Fruit fly (Drosophila melanogaster): ENCODE data around the gene otu.

Gene otu

DNA sequence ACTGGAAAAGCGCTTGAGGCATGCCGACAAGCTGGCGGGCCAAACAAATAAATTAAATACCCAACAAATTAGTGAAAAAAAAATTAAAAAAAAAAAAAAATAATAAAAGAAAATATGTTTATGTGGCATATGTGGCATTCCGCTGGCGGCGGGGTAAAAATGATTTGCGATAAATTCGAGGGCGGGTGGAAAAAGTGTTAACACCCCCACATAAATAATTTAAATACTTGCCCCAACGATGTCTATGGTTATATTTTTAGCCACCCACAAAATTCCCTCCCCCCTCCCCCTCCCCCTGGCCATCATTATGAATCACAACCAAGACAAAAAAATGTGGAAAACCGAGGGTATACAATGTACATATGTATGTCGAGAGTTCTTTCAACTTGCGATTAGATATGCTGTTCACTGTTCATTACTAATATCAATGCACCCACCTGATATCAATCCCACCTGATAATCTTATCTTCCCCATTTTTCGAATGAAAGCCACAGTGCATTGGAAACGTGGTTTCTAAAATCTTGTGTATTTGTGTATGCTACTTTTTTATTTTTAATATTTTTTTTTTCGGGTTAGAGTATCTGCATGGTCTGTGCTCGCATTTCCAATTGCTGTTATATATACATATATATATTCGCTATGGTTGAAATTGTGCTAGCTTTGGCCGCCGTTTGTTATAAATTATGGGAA is 39.0 kb downstream of the otu start:
- peak; percentile 30 for TF ChIP-seq noc (tag; optimal IDR thresholded peaks at IDR 0.05)

DNA sequence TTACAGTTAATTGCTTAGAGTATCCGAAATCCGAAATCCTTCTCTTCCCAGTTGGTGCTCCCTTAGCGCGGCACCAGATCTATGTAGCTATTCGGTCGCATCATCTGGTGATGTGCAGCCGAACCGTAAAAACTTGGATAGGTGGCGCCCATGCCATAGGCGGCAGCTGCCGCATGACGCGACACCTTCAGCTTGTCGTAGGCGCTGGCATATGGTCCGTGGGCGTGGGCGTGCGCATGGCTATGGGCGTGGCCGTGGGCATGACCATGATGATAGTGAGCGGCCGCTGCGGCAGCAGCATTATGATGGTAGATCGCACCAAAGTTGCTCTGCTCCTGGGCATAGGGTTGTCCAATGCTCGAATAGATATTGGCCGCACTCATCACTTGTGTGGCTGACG is 41.2 kb downstream of the otu start:
- no peak for TF ChIP-seq noc (tag; optimal IDR thresholded peaks at IDR 0.05)

DNA sequence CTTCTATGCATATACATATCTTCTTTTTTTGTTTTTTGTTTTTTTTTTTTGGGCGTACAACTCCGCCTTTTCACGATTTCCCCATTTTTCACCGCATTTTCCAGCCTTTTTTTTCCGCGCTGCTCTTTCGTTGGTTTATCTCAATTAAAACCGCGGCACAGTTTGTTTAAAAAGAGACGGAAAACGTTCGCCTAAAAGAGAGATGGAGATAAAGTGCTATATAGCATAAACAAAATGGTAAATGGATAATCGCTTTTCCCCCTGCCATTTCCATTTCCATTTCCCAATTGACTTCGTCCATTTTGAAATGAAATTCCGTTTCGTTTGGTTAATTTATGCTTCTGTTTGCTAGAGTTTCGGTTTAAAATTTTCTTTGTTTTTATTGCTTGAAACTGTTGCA is 42.2 kb downstream of the otu start:
- TF ChIP-seq noc (tag; optimal IDR thresholded peaks at IDR 0.05), result no peak

DNA sequence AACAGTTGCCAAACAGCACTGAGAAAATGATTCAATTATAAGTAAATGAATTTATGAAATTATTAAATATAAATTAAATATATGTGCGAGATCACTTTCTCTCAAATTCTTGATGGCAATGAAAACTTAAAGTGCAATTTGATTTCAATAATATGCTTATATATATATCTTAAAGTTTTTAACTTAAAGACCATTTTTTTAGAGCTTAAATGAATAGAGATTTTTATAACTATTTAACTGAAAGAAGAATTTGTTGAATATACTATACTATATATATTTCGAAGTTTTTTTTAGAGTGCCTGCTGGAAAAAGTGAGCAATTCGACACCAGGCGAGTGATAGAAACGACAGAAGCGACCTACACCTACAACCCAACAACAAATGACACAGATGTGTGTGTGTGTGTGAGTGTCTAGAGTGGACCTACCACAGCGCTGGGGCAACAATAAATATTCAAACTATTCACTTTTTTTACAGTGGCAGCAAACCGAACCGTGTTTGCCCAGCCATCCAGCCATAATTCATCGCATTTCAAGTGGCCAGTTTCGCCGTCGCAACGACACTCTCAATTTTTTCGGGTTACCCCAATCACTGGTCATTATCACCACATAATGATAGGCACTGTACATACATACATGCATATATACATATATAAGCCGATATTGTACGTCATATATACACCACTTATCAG is 44.3 kb downstream of the otu start:
- TF ChIP-seq noc (tag; optimal IDR thresholded peaks at IDR 0.05), result no peak

DNA sequence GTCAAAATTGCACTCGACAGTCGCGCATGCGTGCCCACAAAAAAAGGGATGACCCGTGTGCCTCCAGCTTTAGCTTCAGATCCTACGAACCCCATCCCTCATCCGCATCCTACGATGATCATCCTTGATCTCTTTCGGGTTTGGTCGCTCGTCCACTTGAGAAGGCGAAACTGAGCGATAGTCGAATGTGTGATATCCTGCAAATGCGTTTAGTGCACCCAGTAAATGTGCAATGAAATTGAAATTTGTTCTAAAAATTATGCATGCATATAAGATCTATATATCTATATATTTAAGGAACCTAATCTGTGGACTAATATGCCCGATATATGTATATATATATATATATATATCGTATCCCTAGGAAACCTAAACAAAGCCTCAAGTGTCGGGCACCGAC is 45.1 kb downstream of the otu start:
- no peak for TF ChIP-seq noc (tag; optimal IDR thresholded peaks at IDR 0.05)

DNA sequence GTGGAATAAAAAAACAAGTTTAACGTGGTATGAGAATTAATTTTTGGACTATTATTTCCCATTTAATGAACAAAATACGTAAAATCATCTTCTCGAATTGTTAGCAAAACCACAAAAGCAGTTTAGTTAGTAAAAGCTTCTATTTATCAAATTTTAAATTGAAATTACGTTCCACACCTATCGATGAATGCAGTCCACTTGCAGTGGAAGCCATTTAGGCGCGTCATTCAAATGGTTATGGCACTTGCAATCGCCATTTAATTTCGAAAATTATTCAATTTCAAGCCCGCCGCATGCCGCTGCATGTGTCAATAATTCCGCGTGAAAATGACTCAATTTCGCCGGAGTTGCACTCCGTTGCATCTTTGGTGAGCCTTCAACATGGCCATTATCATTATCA is 46.4 kb downstream of the otu start:
- TF ChIP-seq noc (tag; optimal IDR thresholded peaks at IDR 0.05), result no peak

DNA sequence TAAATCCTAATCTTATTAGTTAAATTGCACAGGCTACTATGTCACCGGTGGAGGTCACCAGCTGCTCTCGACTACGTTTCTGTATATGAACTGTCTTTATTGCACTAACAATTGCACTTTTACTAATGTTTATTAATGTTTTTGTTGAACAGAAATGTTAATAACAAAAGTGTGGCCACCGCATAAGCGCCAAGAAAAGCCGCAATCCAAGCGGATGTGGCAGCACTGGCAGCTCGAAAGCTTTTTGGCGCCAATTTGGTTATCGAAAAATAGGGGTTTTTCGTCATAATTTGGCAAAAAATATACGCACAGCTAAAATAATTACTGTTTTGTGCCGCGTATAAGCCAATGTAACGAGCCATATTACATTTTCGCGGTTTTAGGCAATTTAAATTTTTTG is 47.2 kb downstream of the otu start, which contains the start of gene CG12123:
TSS of gene CG12123 (minus strand) at position 188 of the 400 bp plus-strand sequence.
- no peak for TF ChIP-seq noc (tag; optimal IDR thresholded peaks at IDR 0.05)

DNA sequence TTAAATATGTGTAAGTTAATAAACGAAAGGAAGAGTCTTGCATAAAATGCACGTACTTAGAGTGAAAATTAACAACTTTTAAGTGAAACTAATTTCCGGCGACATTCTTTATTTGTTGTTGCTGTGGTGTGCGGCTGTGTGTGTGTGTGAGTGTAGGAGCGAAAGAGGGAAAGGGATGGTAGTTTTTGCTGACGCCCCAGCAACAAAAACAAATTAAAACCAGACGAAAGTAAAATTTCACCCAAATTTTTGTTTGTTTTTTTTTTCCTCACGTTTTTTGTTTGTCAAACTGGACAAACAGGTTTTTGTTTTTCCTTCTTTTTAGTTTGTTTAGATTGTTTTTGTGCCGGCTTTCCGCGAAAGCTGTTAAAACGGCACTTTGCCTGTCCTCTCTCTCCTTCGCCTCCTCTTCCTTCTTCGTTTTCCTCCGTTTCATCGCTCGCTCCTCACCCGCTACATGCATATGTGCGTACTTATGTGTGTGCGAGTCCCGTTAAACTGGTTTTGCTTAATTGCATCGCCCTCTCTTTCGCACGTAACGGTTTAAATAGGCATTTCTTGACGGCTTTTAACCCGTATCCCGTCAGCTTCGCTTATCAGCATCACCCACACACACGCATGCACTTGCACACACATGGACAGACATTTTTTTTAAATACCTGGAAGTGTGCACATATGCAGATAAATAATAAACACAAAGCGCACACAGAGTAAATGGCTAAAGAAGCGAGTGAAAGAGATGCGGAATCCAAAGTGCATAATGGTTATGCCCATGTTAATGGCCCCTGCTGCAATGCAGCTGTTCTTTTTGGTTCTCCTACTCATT is 51.8 kb downstream of the otu start, which contains the start of gene Miga:
TSS of gene Miga (minus strand) at position 536 of the 826 bp plus-strand sequence.
- TF ChIP-seq noc (tag; optimal IDR thresholded peaks at IDR 0.05), result no peak

DNA sequence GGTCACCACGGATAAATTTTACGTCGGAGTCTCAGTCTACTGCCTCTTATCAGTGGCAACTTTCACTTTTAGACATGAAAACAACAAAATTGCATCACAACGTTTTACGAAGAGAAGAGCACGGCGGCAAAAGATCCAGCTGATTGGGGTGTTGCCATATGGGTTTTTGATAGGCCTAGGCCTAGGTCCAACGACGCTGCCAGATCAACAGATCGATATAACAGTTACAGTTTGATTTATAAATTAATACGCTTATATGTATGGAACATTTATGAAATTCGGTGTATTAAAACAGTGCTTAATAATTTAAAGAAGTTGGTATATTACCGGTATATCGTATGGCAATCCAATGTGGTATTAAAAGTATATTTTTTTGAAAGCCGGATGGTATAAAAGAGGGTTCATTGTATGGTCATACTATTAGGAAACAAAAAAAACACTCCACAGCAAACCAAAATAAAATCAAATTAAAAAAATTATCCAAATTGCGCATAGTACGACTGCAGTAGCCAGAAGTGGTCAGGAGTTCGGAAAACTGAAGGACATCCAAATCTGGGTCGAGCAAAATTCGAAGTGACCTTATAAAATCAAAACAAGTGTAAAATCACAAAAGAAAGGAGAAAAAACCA is 52.6 kb downstream of the otu start, which contains the start of gene CG1440:
TSS of gene CG1440 (plus strand) at position 402 of the 629 bp plus-strand sequence.
- no peak for TF ChIP-seq noc (tag; optimal IDR thresholded peaks at IDR 0.05)
